Fruit fly (Drosophila melanogaster): ENCODE results near the gene Adi1.

Adi1 gene

DNA sequence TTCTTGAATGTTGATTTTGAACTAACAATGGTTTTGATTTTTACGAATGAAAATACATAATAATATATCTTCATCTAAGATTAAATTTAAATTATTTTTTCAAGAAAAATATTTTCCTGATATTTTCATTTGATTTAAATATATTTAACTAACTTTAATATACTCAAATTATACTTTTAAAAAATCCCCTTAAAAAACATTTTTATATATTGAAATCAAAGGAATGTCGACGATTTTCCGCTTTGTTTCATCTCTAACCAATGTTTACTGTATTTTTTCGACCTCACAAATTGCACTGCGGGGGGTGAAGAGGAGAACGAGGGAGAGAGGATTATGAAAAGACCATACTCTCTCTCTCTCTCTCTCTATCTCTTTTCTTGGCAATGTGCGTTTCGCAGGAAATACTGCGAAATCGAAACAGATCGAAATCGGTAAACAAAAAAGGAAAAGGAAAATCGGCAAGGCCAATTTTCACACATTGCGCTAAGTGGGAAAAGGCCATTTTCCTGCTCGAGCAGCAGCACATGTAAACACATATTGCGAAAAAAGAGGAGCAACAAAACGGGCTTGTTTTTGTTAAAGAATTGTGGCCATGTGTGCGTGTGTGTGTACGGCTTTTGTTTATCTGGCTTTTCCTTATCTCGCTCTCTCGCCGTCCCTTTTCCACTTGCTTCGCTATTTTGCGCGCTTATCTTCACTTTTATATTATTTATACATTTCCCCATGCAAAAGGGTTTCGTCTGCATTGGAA is 3.0 kb upstream of the Adi1 start:
- TF ChIP-seq kay (GFP tag; ENCODE audit: borderline replicate concordance) (peak; percentile 92), toe (GFP tag; optimal IDR thresholded peaks at IDR 0.05) (no peak)

DNA sequence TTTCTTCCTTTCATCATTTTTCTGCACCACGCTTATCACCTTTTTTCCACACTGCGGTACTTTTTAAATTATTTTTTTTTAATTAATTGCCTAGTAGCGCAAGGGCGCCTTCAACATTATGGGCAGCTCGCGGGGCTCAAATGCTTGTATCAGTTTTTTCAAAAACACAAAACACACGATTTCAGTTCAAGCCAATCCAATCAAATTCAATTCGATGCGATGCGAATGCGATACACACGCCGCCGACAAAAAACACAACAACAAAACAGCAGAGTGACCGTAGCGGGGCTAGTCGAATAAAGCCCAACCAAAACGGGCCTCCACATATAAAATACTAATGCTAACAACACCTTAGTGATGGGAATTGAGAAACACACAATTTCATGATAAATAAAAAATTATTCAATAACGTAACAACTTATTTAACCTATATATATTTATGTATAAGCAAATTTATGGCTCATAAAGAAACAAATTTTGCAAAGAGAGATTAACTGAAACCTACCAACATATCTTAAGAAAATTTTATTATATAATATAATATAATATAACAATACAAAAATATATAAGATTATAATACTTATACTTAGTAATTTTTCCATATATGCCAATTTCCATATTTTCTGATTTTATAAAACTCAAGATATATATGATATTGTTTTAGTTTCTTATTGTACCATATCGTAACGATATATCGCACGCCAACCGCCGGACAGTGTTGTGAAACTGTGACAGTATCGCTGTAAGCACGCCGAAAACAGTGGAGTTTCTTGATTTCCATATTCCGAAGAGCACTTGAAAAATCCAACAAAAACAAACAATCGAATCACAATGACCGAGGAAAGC is 2.2 kb upstream of the Adi1 start, which contains the start of the genes CG32066 and CG8003:
Gene CG32066, minus strand, starts transcription at position 270 of the 846 bp plus-strand sequence.
Gene CG8003, plus strand, starts transcription at position 732 of the 846 bp plus-strand sequence.
- TF ChIP-seq CG7045 (GFP tag; optimal IDR thresholded peaks at IDR 0.05), result peak; percentile 34
- TF ChIP-seq CG33017 (tag; optimal IDR thresholded peaks at IDR 0.05), result no peak
- peak; percentile 42 for TF ChIP-seq CG1620 (GFP tag; optimal IDR thresholded peaks at IDR 0.05)
- peak; percentile 31 for TF ChIP-seq cic (GFP tag; optimal IDR thresholded peaks at IDR 0.05)
- no peak for TF ChIP-seq Clk (GFP tag; optimal IDR thresholded peaks at IDR 0.05)
- TF ChIP-seq CG14711 (tag; optimal IDR thresholded peaks at IDR 0.05), result no peak
- peak; percentile 7 for TF ChIP-seq ovo (GFP tag; optimal IDR thresholded peaks at IDR 0.05)
- no peak for TF ChIP-seq cnc (optimal IDR thresholded peaks at IDR 0.05)
- peak; percentile 32 for TF ChIP-seq CG12768 (GFP tag; optimal IDR thresholded peaks at IDR 0.05)
- TF ChIP-seq tj (GFP tag; optimal IDR thresholded peaks at IDR 0.05), result peak; percentile 81
- no peak for TF ChIP-seq kay (GFP tag; ENCODE audit: borderline replicate concordance)
- TF ChIP-seq toe (GFP tag; optimal IDR thresholded peaks at IDR 0.05), result no peak
- no peak for TF ChIP-seq CG5204 (GFP tag; optimal IDR thresholded peaks at IDR 0.05)
- peak; percentile 68 for TF ChIP-seq Mnt (GFP tag; optimal IDR thresholded peaks at IDR 0.05)
- TF ChIP-seq CG11617 (GFP tag; optimal IDR thresholded peaks at IDR 0.05), result peak; percentile 41
- peak; percentile 13 for TF ChIP-seq Crg-1 (GFP tag; optimal IDR thresholded peaks at IDR 0.05)
- TF ChIP-seq Hr96 (GFP tag; optimal IDR thresholded peaks at IDR 0.05), result no peak
- peak; percentile 55 for TF ChIP-seq bab1 (GFP tag; optimal IDR thresholded peaks at IDR 0.05)
- TF ChIP-seq CG7101 (tag; optimal IDR thresholded peaks at IDR 0.05), result peak; percentile 69
- peak; percentile 42 for TF ChIP-seq pad (GFP tag; optimal IDR thresholded peaks at IDR 0.05)

DNA sequence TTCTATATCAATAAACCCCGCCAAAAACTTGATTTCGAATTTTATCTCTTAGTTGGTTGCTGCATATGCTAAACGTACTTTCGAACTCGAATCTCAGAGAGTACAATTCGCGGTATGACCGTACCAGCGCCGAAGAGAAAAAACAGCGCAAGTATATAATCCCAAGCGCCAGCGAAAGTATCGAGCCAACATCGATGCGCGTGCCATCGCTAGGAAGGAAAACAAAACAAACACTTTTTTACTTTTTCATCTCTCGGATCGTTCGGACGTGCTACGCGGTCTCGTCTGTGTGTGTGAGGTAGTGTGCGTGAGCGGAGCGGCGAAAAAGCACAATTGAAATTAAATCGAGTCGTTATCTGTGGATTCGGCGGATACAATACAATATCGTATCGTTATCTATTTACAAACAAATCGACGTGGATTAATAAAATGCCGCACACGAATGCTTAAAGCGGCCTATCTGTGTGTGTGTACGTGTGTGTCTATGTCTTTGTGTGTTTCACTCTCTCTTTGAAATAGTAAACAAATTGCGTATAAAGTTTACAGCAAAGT is 1.4 kb downstream of the Adi1 start, which contains the start of gene simj:
Gene simj, plus strand, starts transcription at position 229 of the 552 bp plus-strand sequence.
- TF ChIP-seq CG7045 (GFP tag; optimal IDR thresholded peaks at IDR 0.05) (peak; percentile 28), CG33017 (tag; optimal IDR thresholded peaks at IDR 0.05) (peak; percentile 76), ovo (GFP tag; optimal IDR thresholded peaks at IDR 0.05) (peak; percentile 56), CG12768 (GFP tag; optimal IDR thresholded peaks at IDR 0.05) (peak; percentile 72), CG1620 (GFP tag; optimal IDR thresholded peaks at IDR 0.05) (peak; percentile 39), Crg-1 (GFP tag; optimal IDR thresholded peaks at IDR 0.05) (peak; percentile 43), cic (GFP tag; optimal IDR thresholded peaks at IDR 0.05) (peak; percentile 89), pad (GFP tag; optimal IDR thresholded peaks at IDR 0.05) (peak; percentile 45), CG7101 (tag; optimal IDR thresholded peaks at IDR 0.05) (peak; percentile 78), toe (GFP tag; optimal IDR thresholded peaks at IDR 0.05) (peak; percentile 6), cnc (optimal IDR thresholded peaks at IDR 0.05) (no peak), CG11617 (GFP tag; optimal IDR thresholded peaks at IDR 0.05) (peak; percentile 59), CG5204 (GFP tag; optimal IDR thresholded peaks at IDR 0.05) (no peak), CG14711 (tag; optimal IDR thresholded peaks at IDR 0.05) (peak; percentile 39), Clk (GFP tag; optimal IDR thresholded peaks at IDR 0.05) (no peak), bab1 (GFP tag; optimal IDR thresholded peaks at IDR 0.05) (peak; percentile 76), Mnt (GFP tag; optimal IDR thresholded peaks at IDR 0.05) (peak; percentile 78), Hr96 (GFP tag; optimal IDR thresholded peaks at IDR 0.05) (peak; percentile 54), tj (GFP tag; optimal IDR thresholded peaks at IDR 0.05) (peak; percentile 51), kay (GFP tag; ENCODE audit: borderline replicate concordance) (peak; percentile 67)

DNA sequence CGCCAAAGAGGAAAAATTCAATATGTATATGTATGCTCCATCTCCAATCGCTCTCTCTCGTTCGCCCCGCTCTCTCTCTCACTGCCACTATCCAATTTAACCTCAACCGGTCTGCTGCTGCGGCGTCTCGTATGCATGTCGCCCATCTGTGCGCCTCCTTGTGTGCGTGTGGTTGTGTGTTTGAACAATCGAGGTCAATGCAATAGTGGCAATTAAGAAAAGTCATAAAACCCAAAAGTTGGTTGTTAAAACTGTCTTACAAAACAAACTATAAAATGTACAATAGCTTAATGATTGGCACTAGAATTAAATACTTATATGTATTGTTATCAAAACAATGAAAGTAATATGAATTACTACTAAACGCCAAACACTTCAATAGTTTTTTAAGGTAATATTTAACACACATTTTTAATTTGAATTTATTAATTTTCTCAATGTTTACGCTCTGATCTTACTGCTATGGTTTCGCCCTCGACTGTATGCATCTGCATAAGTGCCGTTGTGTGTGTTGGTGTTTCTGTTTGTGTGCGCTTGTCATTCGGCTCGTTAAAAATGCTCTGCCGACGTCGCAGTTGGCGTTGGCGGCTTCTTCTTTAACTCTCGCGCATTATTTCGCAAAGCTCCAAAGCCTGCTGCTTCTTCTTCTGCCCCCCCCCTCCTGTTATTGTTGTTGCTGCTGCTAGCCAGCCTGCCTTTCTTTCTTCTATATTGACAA is 2.4 kb downstream of the Adi1 start:
- TF ChIP-seq CG1620 (GFP tag; optimal IDR thresholded peaks at IDR 0.05) (peak; percentile 77), Mnt (GFP tag; optimal IDR thresholded peaks at IDR 0.05) (peak; percentile 84), CG5204 (GFP tag; optimal IDR thresholded peaks at IDR 0.05) (no peak), CG7101 (tag; optimal IDR thresholded peaks at IDR 0.05) (peak; percentile 97), pad (GFP tag; optimal IDR thresholded peaks at IDR 0.05) (peak; percentile 89), tj (GFP tag; optimal IDR thresholded peaks at IDR 0.05) (peak; percentile 91), ovo (GFP tag; optimal IDR thresholded peaks at IDR 0.05) (peak; percentile 81), toe (GFP tag; optimal IDR thresholded peaks at IDR 0.05) (peak; percentile 97), CG33017 (tag; optimal IDR thresholded peaks at IDR 0.05) (peak; percentile 98), Crg-1 (GFP tag; optimal IDR thresholded peaks at IDR 0.05) (peak; percentile 88), CG14711 (tag; optimal IDR thresholded peaks at IDR 0.05) (peak; percentile 90), Hr96 (GFP tag; optimal IDR thresholded peaks at IDR 0.05) (peak; percentile 88), cic (GFP tag; optimal IDR thresholded peaks at IDR 0.05) (peak; percentile 90), Clk (GFP tag; optimal IDR thresholded peaks at IDR 0.05) (peak; percentile 93), CG12768 (GFP tag; optimal IDR thresholded peaks at IDR 0.05) (peak; percentile 98), CG11617 (GFP tag; optimal IDR thresholded peaks at IDR 0.05) (peak; percentile 99), kay (GFP tag; ENCODE audit: borderline replicate concordance) (peak; percentile 85), bab1 (GFP tag; optimal IDR thresholded peaks at IDR 0.05) (peak; percentile 96), cnc (optimal IDR thresholded peaks at IDR 0.05) (no peak), CG7045 (GFP tag; optimal IDR thresholded peaks at IDR 0.05) (peak; percentile 98)
